Fruit fly (Drosophila melanogaster) whole organism, embryonic: Measurements from ENCODE around the gene Osi17.

Source experiments
- CG10543 ChIP-seq: fragments of 200-800 bp; sonication (Bioruptor generic); optimal IDR thresholded peaks from 3 replicates; lab custom pipeline; 2017; ENCODE audit warnings: missing biosample characterization, mild to moderate bottlenecking, missing genetic modification characterization, moderate library complexity
- CG10565 ChIP-seq: fragments of 200-800 bp; sonication (Bioruptor generic); optimal IDR thresholded peaks from 3 replicates; lab custom pipeline; 2016; ENCODE audit warnings: missing biosample characterization, mild to moderate bottlenecking, missing genetic modification characterization
- CG10959 ChIP-seq: fragments of 200-800 bp; sonication (Bioruptor generic); IDR thresholded peaks from 2 replicates; pipeline ENCODE4 v1.3.6; 2022; ENCODE audit warnings: missing biosample characterization, missing genetic modification characterization
- CG11093 ChIP-seq: fragments of 200-800 bp; sonication (Bioruptor generic); IDR thresholded peaks from 3 replicates; pipeline ENCODE4 v1.3.6; 2022; ENCODE audit warnings: missing biosample characterization, missing genetic modification characterization
- CG12071 ChIP-seq: fragments of 200-800 bp; sonication (Bioruptor generic); optimal IDR thresholded peaks from 3 replicates; lab custom pipeline; 2018; ENCODE audit warnings: missing biosample characterization, mild to moderate bottlenecking, missing genetic modification characterization
- CG14860 ChIP-seq: fragments of 200-800 bp; sonication (Bioruptor generic); IDR thresholded peaks from 3 replicates; pipeline ENCODE4 v1.3.6; 2022; ENCODE audit warnings: missing biosample characterization, missing genetic modification characterization; ENCODE audit not compliant: partially characterized antibody
- CG14965 ChIP-seq: fragments of 200-800 bp; sonication (Bioruptor generic); optimal IDR thresholded peaks from 2 replicates; lab custom pipeline; 2016; ENCODE audit warnings: missing biosample characterization, missing genetic modification characterization, borderline replicate concordance
- CG15073 ChIP-seq: fragments of 200-800 bp; sonication (Bioruptor generic); optimal IDR thresholded peaks from 2 replicates; lab custom pipeline; 2016; ENCODE audit warnings: missing biosample characterization, missing genetic modification characterization
- CG1529 ChIP-seq: fragments of 200-800 bp; sonication (Bioruptor generic); optimal IDR thresholded peaks from 3 replicates; lab custom pipeline; 2018; ENCODE audit warnings: missing biosample characterization, missing genetic modification characterization
- CG15514 ChIP-seq: fragments of 200-800 bp; sonication (Bioruptor generic); optimal IDR thresholded peaks from 3 replicates; lab custom pipeline; 2017; ENCODE audit warnings: missing biosample characterization, missing genetic modification characterization, mild to moderate bottlenecking, moderate library complexity, missing genetic modification reagents
- CG15601 ChIP-seq: fragments of 200-800 bp; sonication (Bioruptor generic); optimal IDR thresholded peaks from 3 replicates; lab custom pipeline; 2019; ENCODE audit warnings: missing biosample characterization, mild to moderate bottlenecking, missing genetic modification characterization, moderate library complexity
- CG2712 ChIP-seq: fragments of 200-800 bp; optimal IDR thresholded peaks from 3 replicates; lab custom pipeline; 2019; ENCODE audit warnings: missing biosample characterization, mild to moderate bottlenecking, missing genetic modification characterization, moderate library complexity
- CG31441 ChIP-seq: fragments of 200-800 bp; sonication (Bioruptor generic); IDR thresholded peaks from 2 replicates; pipeline ENCODE4 v1.3.6; 2022; ENCODE audit warnings: missing biosample characterization, missing genetic modification characterization
- CG34224 ChIP-seq: fragments of 200-800 bp; sonication (Bioruptor generic); IDR thresholded peaks from 3 replicates; pipeline ENCODE4 v1.3.6; 2022; ENCODE audit warnings: missing biosample characterization, missing genetic modification characterization; ENCODE audit not compliant: partially characterized antibody
- CG8924 ChIP-seq: fragments of 200-800 bp; optimal IDR thresholded peaks from 3 replicates; lab custom pipeline; 2019; ENCODE audit warnings: missing biosample characterization, mild to moderate bottlenecking, missing genetic modification characterization, moderate library complexity
- CG9817 ChIP-seq: fragments of 200-800 bp; sonication (Bioruptor generic); optimal IDR thresholded peaks from 2 replicates; lab custom pipeline; 2018; ENCODE audit warnings: missing biosample characterization, mild to moderate bottlenecking, missing genetic modification characterization, moderate library complexity
- Deaf1 ChIP-seq: fragments of 200-800 bp; optimal IDR thresholded peaks from 3 replicates; lab custom pipeline; 2019; ENCODE audit warnings: missing biosample characterization, mild to moderate bottlenecking, missing genetic modification characterization, moderate library complexity
- Dip2 ChIP-seq: fragments of 200-800 bp; sonication (Bioruptor generic); IDR thresholded peaks from 2 replicates; pipeline ENCODE4 v1.3.6; 2022; ENCODE audit warnings: missing biosample characterization, missing genetic modification characterization
- Dp ChIP-seq: fragments of 200-800 bp; sonication (Bioruptor generic); optimal IDR thresholded peaks from 2 replicates; lab custom pipeline; 2018; ENCODE audit warnings: missing biosample characterization, mild to moderate bottlenecking, missing genetic modification characterization, moderate library complexity
- Fer1 ChIP-seq: fragments of 200-800 bp; sonication (Bioruptor generic); optimal IDR thresholded peaks from 2 replicates; lab custom pipeline; 2017; ENCODE audit warnings: missing biosample characterization, mild to moderate bottlenecking, missing genetic modification characterization
- Fer3 ChIP-seq: fragments of 200-800 bp; sonication (Bioruptor generic); optimal IDR thresholded peaks from 2 replicates; lab custom pipeline; 2018; ENCODE audit warnings: missing biosample characterization, mild to moderate bottlenecking, missing genetic modification characterization, moderate library complexity
- GATAe ChIP-seq: fragments of 200-800 bp; sonication (Bioruptor generic); conservative IDR thresholded peaks from 2 replicates; pipeline ENCODE4 v1.3.6; 2022; ENCODE audit warnings: missing biosample characterization, missing genetic modification characterization
- Hmx ChIP-seq: fragments of 200-800 bp; sonication (Bioruptor generic); optimal IDR thresholded peaks from 2 replicates; lab custom pipeline; 2016; ENCODE audit warnings: missing biosample characterization, missing genetic modification characterization
- Lpt ChIP-seq: fragments of >200 bp; optimal IDR thresholded peaks from 2 replicates; lab custom pipeline; 2018; ENCODE audit warnings: missing biosample characterization, missing genetic modification characterization
- Nf-YC ChIP-seq: fragments of 200-800 bp; optimal IDR thresholded peaks from 3 replicates; lab custom pipeline; 2019; ENCODE audit warnings: missing biosample characterization, mild to moderate bottlenecking, missing genetic modification characterization, moderate library complexity
- Oaz ChIP-seq: fragments of 200-800 bp; sonication (Bioruptor generic); IDR thresholded peaks from 2 replicates; pipeline ENCODE4 v1.3.6; 2022; ENCODE audit warnings: missing biosample characterization, missing genetic modification characterization
- Rx ChIP-seq: fragments of 200-800 bp; sonication (Bioruptor generic); IDR thresholded peaks from 2 replicates; pipeline ENCODE4 v1.3.6; 2022; ENCODE audit warnings: missing biosample characterization, missing genetic modification characterization
- Sry-δ ChIP-seq: fragments of 200-800 bp; sonication (Bioruptor generic); optimal IDR thresholded peaks from 2 replicates; lab custom pipeline; 2016; ENCODE audit warnings: missing biosample characterization, missing genetic modification characterization
- Ssrp ChIP-seq: fragments of 200-800 bp; sonication (Bioruptor generic); optimal IDR thresholded peaks from 2 replicates; lab custom pipeline; 2018; ENCODE audit warnings: missing biosample characterization, mild to moderate bottlenecking, missing genetic modification characterization, moderate library complexity
- abd-A ChIP-seq: fragments of 200-800 bp; sonication (Bioruptor generic); optimal IDR thresholded peaks from 3 replicates; lab custom pipeline; 2019; ENCODE audit warnings: missing biosample characterization, mild to moderate bottlenecking, missing genetic modification characterization, moderate library complexity
- aop ChIP-seq: fragments of 200-800 bp; sonication (Bioruptor generic); IDR thresholded peaks from 2 replicates; pipeline ENCODE4 v1.3.6; 2022; ENCODE audit warnings: missing biosample characterization, missing genetic modification characterization
- cas ChIP-seq: fragments of 200-800 bp; sonication (Bioruptor generic); IDR thresholded peaks from 2 replicates; pipeline ENCODE4 v1.3.6; 2022; ENCODE audit warnings: missing biosample characterization, missing genetic modification characterization
- dysf ChIP-seq: fragments of 200-800 bp; sonication (Bioruptor generic); IDR thresholded peaks from 3 replicates; pipeline ENCODE4 v1.3.6; 2022; ENCODE audit warnings: missing biosample characterization, missing genetic modification characterization
- fru ChIP-seq: fragments of >200 bp; optimal IDR thresholded peaks from 2 replicates; lab custom pipeline; 2017
- gcm ChIP-seq: fragments of 200-800 bp; sonication (Bioruptor generic); optimal IDR thresholded peaks from 2 replicates; lab custom pipeline; 2019; ENCODE audit warnings: missing biosample characterization, mild to moderate bottlenecking, missing genetic modification characterization, moderate library complexity
- gem ChIP-seq: fragments of 200-800 bp; sonication (Bioruptor generic); optimal IDR thresholded peaks from 2 replicates; lab custom pipeline; 2019; ENCODE audit warnings: missing biosample characterization, mild to moderate bottlenecking, missing genetic modification characterization, moderate library complexity
- gt ChIP-seq: fragments of 200-800 bp; sonication (Bioruptor generic); IDR thresholded peaks from 2 replicates; pipeline ENCODE4 v1.3.6; 2022; ENCODE audit warnings: missing biosample characterization, missing genetic modification characterization
- her ChIP-seq: fragments of 200-800 bp; sonication (Bioruptor generic); optimal IDR thresholded peaks from 2 replicates; lab custom pipeline; 2016; ENCODE audit warnings: missing biosample characterization, missing genetic modification characterization
- lab ChIP-seq: fragments of 200-800 bp; sonication (Bioruptor generic); optimal IDR thresholded peaks from 3 replicates; lab custom pipeline; 2017; ENCODE audit warnings: missing biosample characterization, missing genetic modification characterization, mild to moderate bottlenecking, moderate library complexity, missing genetic modification reagents
- lilli ChIP-seq: fragments of 200-800 bp; sonication (Bioruptor generic); optimal IDR thresholded peaks from 3 replicates; lab custom pipeline; 2016; ENCODE audit warnings: missing biosample characterization, missing genetic modification characterization
- lola ChIP-seq, 3 experiments: fragments of >200 bp in 2 of 3; fragments of 200-800 bp in 1 of 3; sonication (Bioruptor generic) in 1 of 3; optimal IDR thresholded peaks; 2 replicates each; lab custom pipeline; 2017 to 2019; ENCODE audit warnings: missing biosample characterization in 3 of 3, missing genetic modification characterization in 3 of 3, mild to moderate bottlenecking in 1 of 3, moderate library complexity in 1 of 3
- nom ChIP-seq: fragments of 200-800 bp; sonication (Bioruptor generic); optimal IDR thresholded peaks from 2 replicates; lab custom pipeline; 2017; ENCODE audit warnings: missing biosample characterization, missing genetic modification characterization, mild to moderate bottlenecking, moderate library complexity, missing genetic modification reagents
- salm ChIP-seq: fragments of 200-800 bp; sonication (Bioruptor generic); optimal IDR thresholded peaks from 2 replicates; lab custom pipeline; 2018; ENCODE audit warnings: missing biosample characterization, mild to moderate bottlenecking, missing genetic modification characterization
- scrt ChIP-seq: fragments of 200-800 bp; sonication (Bioruptor generic); optimal IDR thresholded peaks from 2 replicates; lab custom pipeline; 2018; ENCODE audit warnings: missing biosample characterization, mild to moderate bottlenecking, missing genetic modification characterization, moderate library complexity
- sna ChIP-seq: fragments of 200-800 bp; sonication (Bioruptor generic); IDR thresholded peaks from 2 replicates; pipeline ENCODE4 v1.3.6; 2022; ENCODE audit warnings: missing biosample characterization, missing genetic modification characterization; ENCODE audit not compliant: partially characterized antibody
- so ChIP-seq: fragments of 200-800 bp; sonication (Bioruptor generic); IDR thresholded peaks from 3 replicates; pipeline ENCODE4 v1.3.6; 2022; ENCODE audit warnings: missing biosample characterization, missing genetic modification characterization
- twi ChIP-seq: fragments of 200-800 bp; optimal IDR thresholded peaks from 2 replicates; lab custom pipeline; 2019; ENCODE audit warnings: missing biosample characterization, mild to moderate bottlenecking, missing genetic modification characterization, moderate library complexity
- zen2 ChIP-seq: fragments of 200-800 bp; sonication (Bioruptor generic); IDR thresholded peaks from 3 replicates; pipeline ENCODE4 v1.3.6; 2022; ENCODE audit warnings: missing biosample characterization, missing genetic modification characterization; ENCODE audit not compliant: partially characterized antibody
- zf30C ChIP-seq: fragments of 200-800 bp; sonication (Bioruptor generic); optimal IDR thresholded peaks from 3 replicates; lab custom pipeline; 2018; ENCODE audit warnings: missing biosample characterization, mild to moderate bottlenecking, missing genetic modification characterization

The Osi17 gene

DNA sequence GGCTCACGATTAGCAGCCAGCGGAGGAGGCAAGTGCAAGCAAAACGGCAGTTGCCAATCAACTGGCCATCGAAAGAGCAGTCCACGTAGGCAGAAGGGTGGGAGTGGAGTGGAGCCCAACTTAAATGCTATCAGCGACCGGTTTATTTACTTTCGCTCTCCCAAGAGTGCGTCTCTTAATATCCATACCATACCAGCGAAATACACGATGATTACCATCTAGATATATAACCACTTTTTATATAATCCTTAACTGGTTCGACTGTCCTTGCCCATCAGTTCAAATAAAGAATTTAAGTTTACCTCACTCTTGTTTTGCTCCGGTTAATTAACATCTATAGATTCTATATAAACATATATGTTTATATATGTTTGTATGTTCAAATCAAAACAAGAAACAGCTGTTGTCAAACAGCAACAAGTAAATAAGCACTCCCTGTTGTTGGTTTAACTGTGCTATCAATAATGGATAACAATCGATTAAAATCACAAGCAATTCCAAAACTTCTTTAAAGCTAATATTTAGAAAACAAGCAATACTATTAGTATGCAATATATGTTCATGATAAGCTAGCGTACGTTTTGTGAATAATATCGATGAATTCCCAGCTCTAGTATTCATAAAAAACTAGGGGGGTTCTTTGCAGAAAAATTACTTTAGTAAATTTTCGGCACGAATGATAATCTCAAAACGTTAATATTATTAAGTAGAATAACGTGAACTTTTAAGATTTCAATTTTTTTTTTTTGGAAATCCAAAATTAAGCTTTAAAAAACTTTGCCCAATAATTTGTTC lies 62.1 kb downstream of the Osi17 start:
- TF ChIP-seq CG15514, result peak; percentile 84
- peak; percentile 65 for TF ChIP-seq Fer3 (tag; lab: Kevin White, UChicago)
- peak; percentile 83 for TF ChIP-seq lab (GFP tag; lab: Kevin White, UChicago)
- TF ChIP-seq CG10565 (GFP tag; lab: Kevin White, UChicago), result no peak
- peak; percentile 3 for TF ChIP-seq twi (tag; lab: Kevin White, UChicago)
- TF ChIP-seq Lpt (GFP tag; lab: Kevin White, UChicago), result no peak
- peak; percentile 37 for TF ChIP-seq CG9817
- peak; percentile 22 for TF ChIP-seq gcm (GFP tag; lab: Kevin White, UChicago)
- TF ChIP-seq CG8924 (tag; lab: Kevin White, UChicago), result peak; percentile 65
- peak; percentile 68 for TF ChIP-seq gem (tag; lab: Kevin White, UChicago)
- TF ChIP-seq Nf-YC (tag; lab: Kevin White, UChicago), result peak; percentile 34
- peak; percentile 89 for TF ChIP-seq scrt (GFP tag; lab: Kevin White, UChicago)
- TF ChIP-seq nom (GFP tag; lab: Kevin White, UChicago), result peak; percentile 47
- TF ChIP-seq Ssrp (tag; lab: Kevin White, UChicago), result no peak
- no peak for TF ChIP-seq Dip2 (GFP tag; lab: Robert Waterston, UW)
- TF ChIP-seq gt, result no peak
- TF ChIP-seq fru (lab: Kevin White, UChicago), result no peak
- TF ChIP-seq so (GFP tag; lab: Robert Waterston, UW), result no peak
- no peak for TF ChIP-seq salm (tag; lab: Kevin White, UChicago)
- TF ChIP-seq Hmx (GFP tag; lab: Kevin White, UChicago), result peak; percentile 48
- no peak for TF ChIP-seq CG11093 (GFP tag; lab: Robert Waterston, UW)
- TF ChIP-seq CG31441 (GFP tag; lab: Robert Waterston, UW), result peak; percentile 27; the same call in 1 of the 2 replicates
- no peak for TF ChIP-seq zf30C (GFP tag; lab: Kevin White, UChicago)
- TF ChIP-seq CG1529, result no peak
- TF ChIP-seq abd-A (tag; lab: Kevin White, UChicago), result no peak
- TF ChIP-seq GATAe (GFP tag; lab: Robert Waterston, UW), result no peak
- TF ChIP-seq Deaf1 (tag; lab: Kevin White, UChicago), result no peak
- TF ChIP-seq cas (GFP tag; lab: Robert Waterston, UW), result no peak
- no peak for TF ChIP-seq CG14860
- no peak for TF ChIP-seq Dp (GFP tag; lab: Kevin White, UChicago)
- no peak for TF ChIP-seq CG14965 (GFP tag; lab: Kevin White, UChicago)
- no peak for TF ChIP-seq aop (GFP tag; lab: Robert Waterston, UW)
- peak; percentile 23 for TF ChIP-seq CG2712 (tag; lab: Kevin White, UChicago)
- TF ChIP-seq Sry-δ (GFP tag; lab: Kevin White, UChicago), result peak; percentile 71
- TF ChIP-seq Rx (GFP tag; lab: Robert Waterston, UW), result no peak
- TF ChIP-seq CG34224 (GFP tag; lab: Robert Waterston, UW), result peak; percentile 49; the same call in 1 of the 3 replicates
- no peak for TF ChIP-seq Oaz (GFP tag; lab: Robert Waterston, UW)
- TF ChIP-seq Fer1 (GFP tag; lab: Kevin White, UChicago), result peak; percentile 67
- TF ChIP-seq sna, result no peak
- no peak for TF ChIP-seq zen2 (GFP tag; lab: Robert Waterston, UW)
- TF ChIP-seq CG10959 (GFP tag; lab: Robert Waterston, UW), result no peak
- no peak for TF ChIP-seq CG12071 (GFP tag; lab: Kevin White, UChicago)
- peak; percentile 35 for TF ChIP-seq her (GFP tag; lab: Kevin White, UChicago)
- TF ChIP-seq CG15073 (GFP tag; lab: Kevin White, UChicago), result no peak
- TF ChIP-seq dysf, result no peak; the same call in 2 of the 3 replicates
- TF ChIP-seq lilli (GFP tag; lab: Kevin White, UChicago), result peak; percentile 52
- no peak for TF ChIP-seq lola (GFP tag; optimal IDR thresholded peaks at IDR 0.05; lab: Kevin White, UChicago)
- no peak for TF ChIP-seq CG10543 (GFP tag; lab: Kevin White, UChicago)
- peak; percentile 28 for TF ChIP-seq CG15601 (tag; lab: Kevin White, UChicago)
